Worm (Caenorhabditis elegans) whole organism, midembryonic: ENCODE measurements around the gene snu-23.

Source experiments
- T22C8.4 ChIP-seq: fragments of 200-800 bp; sonication (Bioruptor generic); IDR thresholded peaks from 2 replicates; pipeline ENCODE4 v1.3.6; 2022; ENCODE audit warnings: missing genetic modification characterization, missing compliant biosample characterization
- cog-1 ChIP-seq: sonication (generic microtip); optimal IDR thresholded peaks from 2 replicates; lab custom pipeline; 2016; ENCODE audit warnings: missing genetic modification characterization, missing compliant biosample characterization
- med-1 ChIP-seq: sonication (generic microtip); optimal IDR thresholded peaks from 2 replicates; lab custom pipeline; 2017; ENCODE audit warnings: missing genetic modification characterization, mild to moderate bottlenecking, missing compliant biosample characterization, antibody characterized with exemption, missing genetic modification reagents; ENCODE audit not compliant: insufficient read depth
- ztf-29 ChIP-seq: fragments of 200-800 bp; sonication (Bioruptor generic); IDR thresholded peaks from 2 replicates; pipeline ENCODE4 v1.3.6; 2022; ENCODE audit warnings: missing genetic modification reagents, missing genetic modification characterization, missing compliant biosample characterization

DNA sequence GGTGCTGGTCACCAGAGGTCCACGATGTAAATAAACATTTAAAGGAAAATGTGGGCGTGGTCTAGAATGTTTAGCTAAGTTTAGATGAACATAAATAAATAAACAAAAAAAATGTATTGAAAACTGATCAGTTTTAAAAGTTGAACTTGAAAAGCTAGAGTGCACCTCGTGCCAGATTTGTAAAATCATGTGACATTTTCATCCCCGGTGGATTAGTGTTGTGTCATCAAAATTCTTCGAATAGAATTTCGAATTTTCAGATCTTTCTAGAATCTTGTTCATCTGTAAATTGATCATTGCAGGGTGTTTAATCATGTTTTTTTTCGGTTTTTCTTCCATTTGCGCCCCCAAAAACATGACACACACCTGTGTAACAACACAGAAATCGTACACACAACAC is 43.4 kb downstream of the snu-23 start:
- TF ChIP-seq med-1 (GFP tag; lab: Kevin White, UChicago) (no peak), cog-1 (tag; lab: Kevin White, UChicago) (no peak), T22C8.4 (no peak), ztf-29 (GFP tag; lab: Robert Waterston, UW) (no peak)
